Fruit fly (Drosophila melanogaster) whole organism, embryonic: ENCODE data around the gene Arpc3A.
A peak's percentile ranks its signal among the peaks of the same experiment; 100 is the strongest.

Experiments
- CG1233 ChIP-seq: fragments of 200-800 bp; sonication (Bioruptor generic); optimal IDR thresholded peaks from 4 replicates; lab custom pipeline; 2018; ENCODE audit warnings: missing biosample characterization, mild to moderate bottlenecking, missing genetic modification characterization
- CG14441 ChIP-seq: fragments of 200-800 bp; sonication (Bioruptor generic); IDR thresholded peaks from 2 replicates; pipeline ENCODE4 v1.3.6; 2022; ENCODE audit warnings: missing biosample characterization, missing genetic modification characterization
- CG15011 ChIP-seq: fragments of 200-800 bp; sonication (Bioruptor generic); optimal IDR thresholded peaks from 3 replicates; lab custom pipeline; 2018; ENCODE audit warnings: missing biosample characterization, mild to moderate bottlenecking, missing genetic modification characterization
- CG16813 ChIP-seq: fragments of 200-800 bp; sonication (Bioruptor generic); IDR thresholded peaks from 3 replicates; pipeline ENCODE4 v1.3.6; 2022; ENCODE audit warnings: missing biosample characterization, missing genetic modification characterization; ENCODE audit not compliant: partially characterized antibody
- CG18764 ChIP-seq: fragments of 200-800 bp; sonication (Bioruptor generic); optimal IDR thresholded peaks from 3 replicates; lab custom pipeline; 2016; ENCODE audit warnings: missing biosample characterization, missing genetic modification characterization
- CG2202 ChIP-seq: fragments of 200-800 bp; sonication (Bioruptor generic); optimal IDR thresholded peaks from 2 replicates; lab custom pipeline; 2018; ENCODE audit warnings: missing biosample characterization, mild to moderate bottlenecking, missing genetic modification characterization
- CG2889 ChIP-seq: fragments of 200-800 bp; sonication (Bioruptor generic); IDR thresholded peaks from 3 replicates; pipeline ENCODE4 v1.3.6; 2022; ENCODE audit warnings: missing biosample characterization, missing genetic modification characterization
- CG30403 ChIP-seq: fragments of 200-800 bp; sonication (Bioruptor generic); optimal IDR thresholded peaks from 3 replicates; lab custom pipeline; 2016; ENCODE audit warnings: missing biosample characterization, missing genetic modification characterization
- CG32772 ChIP-seq: fragments of 200-800 bp; sonication (Bioruptor generic); IDR thresholded peaks from 2 replicates; pipeline ENCODE4 v1.3.6; 2022; ENCODE audit warnings: missing biosample characterization, missing genetic modification characterization
- CG4404 ChIP-seq: fragments of 200-800 bp; sonication (Bioruptor generic); IDR thresholded peaks from 2 replicates; pipeline ENCODE4 v1.3.6; 2022; ENCODE audit warnings: missing biosample characterization, missing genetic modification characterization
- CG4707 ChIP-seq: fragments of 200-800 bp; sonication (Bioruptor generic); optimal IDR thresholded peaks from 2 replicates; lab custom pipeline; 2018; ENCODE audit warnings: missing biosample characterization, mild to moderate bottlenecking, missing genetic modification characterization, moderate library complexity
- CG6175 ChIP-seq: fragments of 200-800 bp; sonication (Bioruptor generic); IDR thresholded peaks from 3 replicates; pipeline ENCODE4 v1.3.6; 2022; ENCODE audit warnings: missing biosample characterization, missing genetic modification characterization
- CG7839 ChIP-seq: fragments of 200-800 bp; sonication (Bioruptor generic); optimal IDR thresholded peaks from 3 replicates; lab custom pipeline; 2018; ENCODE audit warnings: missing biosample characterization, mild to moderate bottlenecking, missing genetic modification characterization, moderate library complexity
- CG7963 ChIP-seq: fragments of 200-800 bp; sonication (Bioruptor generic); IDR thresholded peaks from 3 replicates; pipeline ENCODE4 v1.3.6; 2022; ENCODE audit warnings: missing biosample characterization, missing genetic modification characterization; ENCODE audit not compliant: partially characterized antibody
- Doc3 ChIP-seq: fragments of 200-800 bp; sonication (Bioruptor generic); IDR thresholded peaks from 3 replicates; pipeline ENCODE4 v1.3.6; 2022; ENCODE audit warnings: missing biosample characterization, missing genetic modification characterization; ENCODE audit not compliant: partially characterized antibody
- Dp ChIP-seq: fragments of 200-800 bp; sonication (Bioruptor generic); optimal IDR thresholded peaks from 2 replicates; lab custom pipeline; 2018; ENCODE audit warnings: missing biosample characterization, mild to moderate bottlenecking, missing genetic modification characterization, moderate library complexity
- Dref ChIP-seq: fragments of 200-800 bp; sonication (Bioruptor generic); IDR thresholded peaks from 2 replicates; pipeline ENCODE4 v1.3.6; 2022; ENCODE audit warnings: missing biosample characterization, missing genetic modification characterization
- Drgx ChIP-seq: fragments of 200-800 bp; sonication (Bioruptor generic); IDR thresholded peaks from 2 replicates; pipeline ENCODE4 v1.3.6; 2022; ENCODE audit warnings: missing biosample characterization, missing genetic modification characterization
- HHEX ChIP-seq: fragments of 200-800 bp; sonication (Bioruptor generic); optimal IDR thresholded peaks from 3 replicates; lab custom pipeline; 2017; ENCODE audit warnings: missing biosample characterization, mild to moderate bottlenecking, missing genetic modification characterization, missing genetic modification reagents
- HLH3B ChIP-seq: fragments of 200-800 bp; sonication (Bioruptor generic); IDR thresholded peaks from 2 replicates; pipeline ENCODE4 v1.3.6; 2022; ENCODE audit warnings: missing biosample characterization, missing genetic modification characterization
- Meics ChIP-seq: fragments of 200-800 bp; sonication (Bioruptor generic); optimal IDR thresholded peaks from 2 replicates; lab custom pipeline; 2017; ENCODE audit warnings: missing biosample characterization, mild to moderate bottlenecking, missing genetic modification characterization
- Sin3A ChIP-seq: fragments of >200 bp; optimal IDR thresholded peaks from 2 replicates; lab custom pipeline; 2018
- Six4 ChIP-seq: fragments of 200-800 bp; sonication (Bioruptor generic); optimal IDR thresholded peaks from 2 replicates; lab custom pipeline; 2016; ENCODE audit warnings: missing biosample characterization, missing genetic modification characterization
- Sry-δ ChIP-seq: fragments of 200-800 bp; sonication (Bioruptor generic); optimal IDR thresholded peaks from 2 replicates; lab custom pipeline; 2016; ENCODE audit warnings: missing biosample characterization, missing genetic modification characterization
- Stat92E ChIP-seq, 3 experiments: fragments of >200 bp in 2 of 3; fragments of 200-800 bp in 1 of 3; sonication (Bioruptor generic) in 1 of 3; optimal IDR thresholded peaks; 2 replicates each; lab custom pipeline; 2017 to 2019; ENCODE audit warnings: missing biosample characterization in 3 of 3, missing genetic modification characterization in 3 of 3, mild to moderate bottlenecking in 1 of 3, moderate library complexity in 1 of 3
- ato ChIP-seq: fragments of 200-800 bp; sonication (Bioruptor generic); IDR thresholded peaks from 2 replicates; pipeline ENCODE4 v1.3.6; 2022; ENCODE audit warnings: missing biosample characterization, missing genetic modification characterization; ENCODE audit not compliant: partially characterized antibody
- bigmax ChIP-seq: fragments of 200-800 bp; sonication (Bioruptor generic); optimal IDR thresholded peaks from 2 replicates; lab custom pipeline; 2018; ENCODE audit warnings: missing biosample characterization, mild to moderate bottlenecking, missing genetic modification characterization
- cwo ChIP-seq: fragments of 200-800 bp; sonication (Bioruptor generic); optimal IDR thresholded peaks from 3 replicates; lab custom pipeline; 2017; ENCODE audit warnings: missing biosample characterization, missing genetic modification characterization, mild to moderate bottlenecking, moderate library complexity, missing genetic modification reagents
- fd102C ChIP-seq: fragments of 200-800 bp; sonication (Bioruptor generic); optimal IDR thresholded peaks from 2 replicates; lab custom pipeline; 2018; ENCODE audit warnings: missing biosample characterization, mild to moderate bottlenecking, missing genetic modification characterization, moderate library complexity
- fd64A ChIP-seq: fragments of 200-800 bp; sonication (Bioruptor generic); optimal IDR thresholded peaks from 3 replicates; lab custom pipeline; 2018; ENCODE audit warnings: missing biosample characterization, mild to moderate bottlenecking, missing genetic modification characterization
- knrl ChIP-seq: fragments of 200-800 bp; sonication (Bioruptor generic); IDR thresholded peaks from 3 replicates; pipeline ENCODE4 v1.3.6; 2022; ENCODE audit warnings: missing biosample characterization, missing genetic modification characterization; ENCODE audit not compliant: partially characterized antibody
- mld ChIP-seq: fragments of 200-800 bp; sonication (Bioruptor generic); IDR thresholded peaks from 3 replicates; pipeline ENCODE4 v1.3.6; 2022; ENCODE audit warnings: missing biosample characterization, missing genetic modification characterization; ENCODE audit not compliant: partially characterized antibody
- nmo ChIP-seq: fragments of 200-800 bp; sonication (Bioruptor generic); optimal IDR thresholded peaks from 2 replicates; lab custom pipeline; 2018; ENCODE audit warnings: missing biosample characterization, mild to moderate bottlenecking, missing genetic modification characterization, moderate library complexity
- sqz ChIP-seq: fragments of 200-800 bp; sonication (Bioruptor generic); optimal IDR thresholded peaks from 3 replicates; lab custom pipeline; 2018; ENCODE audit warnings: missing biosample characterization, mild to moderate bottlenecking, missing genetic modification characterization
- tgo ChIP-seq: fragments of 200-800 bp; sonication (Bioruptor generic); IDR thresholded peaks from 3 replicates; pipeline ENCODE4 v1.3.6; 2022; ENCODE audit warnings: missing biosample characterization, missing genetic modification characterization
- tio ChIP-seq: fragments of 200-800 bp; sonication (Bioruptor generic); optimal IDR thresholded peaks from 2 replicates; lab custom pipeline; 2017; ENCODE audit warnings: missing biosample characterization, missing genetic modification characterization, inconsistent platforms
- tna ChIP-seq: fragments of 200-800 bp; sonication (Bioruptor generic); IDR thresholded peaks from 2 replicates; pipeline ENCODE4 v1.3.6; 2022; ENCODE audit warnings: missing biosample characterization, missing genetic modification characterization; ENCODE audit not compliant: partially characterized antibody
- unc-4 ChIP-seq: fragments of 200-800 bp; sonication (Bioruptor generic); IDR thresholded peaks from 2 replicates; pipeline ENCODE4 v1.3.6; 2022; ENCODE audit warnings: missing biosample characterization, missing genetic modification characterization; ENCODE audit not compliant: partially characterized antibody
- vvl ChIP-seq: fragments of 200-800 bp; sonication (Bioruptor generic); IDR thresholded peaks from 2 replicates; pipeline ENCODE4 v1.3.6; 2022; ENCODE audit warnings: missing biosample characterization, missing genetic modification characterization
- wdn ChIP-seq: fragments of 200-800 bp; sonication (Bioruptor generic); IDR thresholded peaks from 2 replicates; pipeline ENCODE4 v1.3.6; 2022; ENCODE audit warnings: missing biosample characterization, missing genetic modification characterization

The Arpc3A gene

DNA sequence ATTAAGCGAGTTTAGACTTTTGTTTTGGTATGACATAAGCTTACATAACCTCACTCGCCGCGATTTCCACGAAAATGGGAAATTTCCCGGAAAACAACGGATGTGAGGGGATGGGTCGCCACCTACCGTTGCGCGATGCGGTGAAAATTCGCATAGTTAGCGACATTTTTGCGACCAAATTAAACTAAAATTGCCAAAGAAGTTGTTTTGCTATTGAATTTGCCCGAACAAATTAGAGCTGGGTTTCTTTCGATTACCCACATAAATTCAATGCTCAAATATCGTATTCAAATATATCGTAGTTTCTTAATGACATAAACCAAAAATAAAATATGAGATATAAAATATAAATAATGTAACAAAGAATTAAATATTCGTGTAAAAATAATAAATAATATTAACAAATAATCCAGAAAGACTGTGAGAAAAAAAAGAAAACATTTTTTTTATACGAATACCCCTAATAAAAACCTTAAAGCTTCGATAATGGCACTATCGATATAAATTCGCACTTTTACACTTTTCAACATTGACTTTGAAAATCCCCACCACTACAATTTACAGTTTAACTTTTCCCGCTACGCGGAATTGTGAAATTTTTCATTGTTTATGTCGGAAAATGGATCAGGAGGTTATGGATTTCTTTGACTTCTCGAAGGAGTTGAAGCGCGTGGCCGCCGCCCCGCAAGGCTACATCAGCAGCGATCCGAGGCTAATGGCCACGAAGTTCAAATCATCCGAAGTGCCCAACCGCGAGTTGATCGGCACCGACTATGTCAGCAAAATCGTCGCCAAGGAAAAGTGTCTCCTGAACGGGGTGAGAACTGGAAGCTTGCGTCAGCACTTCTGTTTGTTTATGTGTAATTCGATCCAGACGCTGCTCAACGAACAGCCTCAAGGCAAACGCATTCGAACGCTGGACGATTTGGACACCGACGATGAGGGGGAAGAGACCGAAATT, 2.7 kb downstream of the Arpc3A start, which contains the start of the genes ND-23 and spn-E (continued):
- TF ChIP-seq CG4707 (GFP tag; lab: Kevin White, UChicago) = no peak
- TF ChIP-seq tio (GFP tag; lab: Kevin White, UChicago) = no peak
- peak; percentile 70 for TF ChIP-seq CG7839
- TF ChIP-seq Doc3 = peak; percentile 76
- no peak for TF ChIP-seq fd102C
- no peak for TF ChIP-seq ato (GFP tag; lab: Robert Waterston, UW)
- no peak for TF ChIP-seq CG15011
- no peak for TF ChIP-seq fd64A (GFP tag; lab: Kevin White, UChicago)
- no peak for TF ChIP-seq Six4 (GFP tag; lab: Kevin White, UChicago)
- peak; percentile 57 for TF ChIP-seq vvl (GFP tag; lab: Robert Waterston, UW)
- TF ChIP-seq CG32772 = 0 out of 2 replicates have a peak, but pooled peaks have one; percentile 28
- TF ChIP-seq CG7963 (GFP tag; lab: Robert Waterston, UW) = 0 out of 3 replicates have a peak, but pooled peaks have one; percentile 7
- peak; percentile 77 for TF ChIP-seq CG16813 (GFP tag; lab: Robert Waterston, UW)
- no peak for TF ChIP-seq CG2889
- TF ChIP-seq Dp (GFP tag; lab: Kevin White, UChicago) = peak; percentile 80
- peak; percentile 86 for TF ChIP-seq knrl (GFP tag; lab: Robert Waterston, UW)
- TF ChIP-seq HHEX (GFP tag; lab: Kevin White, UChicago) = no peak
- peak; percentile 96 for TF ChIP-seq bigmax (GFP tag; lab: Kevin White, UChicago)
- TF ChIP-seq unc-4 (GFP tag; lab: Robert Waterston, UW) = peak; percentile 86
- TF ChIP-seq Dref = peak; percentile 68
- TF ChIP-seq Stat92E (GFP tag; optimal IDR thresholded peaks at IDR 0.05; lab: Kevin White, UChicago) = no peak
- TF ChIP-seq tgo (GFP tag; lab: Robert Waterston, UW) = peak; percentile 66
- TF ChIP-seq HLH3B (GFP tag; lab: Robert Waterston, UW) = 0 out of 2 replicates have a peak, but pooled peaks have one; percentile 16
- TF ChIP-seq Sin3A (lab: Kevin White, UChicago) = no peak
- TF ChIP-seq CG18764 (GFP tag; lab: Kevin White, UChicago) = peak; percentile 1
- peak; percentile 64 for TF ChIP-seq CG30403 (GFP tag; lab: Kevin White, UChicago)
- peak; percentile 81 for TF ChIP-seq nmo
- TF ChIP-seq mld = peak; percentile 60; the same call in 1 of the 3 replicates
- no peak for TF ChIP-seq tna
- peak; percentile 43; the same call in 1 of the 2 replicates for TF ChIP-seq wdn (GFP tag; lab: Robert Waterston, UW)
- no peak for TF ChIP-seq CG2202
- TF ChIP-seq cwo (GFP tag; lab: Kevin White, UChicago) = no peak
- no peak for TF ChIP-seq CG14441
- TF ChIP-seq CG6175 (GFP tag; lab: Robert Waterston, UW) = no peak
- TF ChIP-seq CG1233 (GFP tag; lab: Kevin White, UChicago) = no peak
- 0 out of 2 replicates have a peak, but pooled peaks have one; percentile 23 for TF ChIP-seq Drgx (GFP tag; lab: Robert Waterston, UW)
- TF ChIP-seq Meics (GFP tag; lab: Kevin White, UChicago) = peak; percentile 43
- peak; percentile 82 for TF ChIP-seq Sry-δ (GFP tag; lab: Kevin White, UChicago)
- no peak for TF ChIP-seq sqz (GFP tag; lab: Kevin White, UChicago)
- no peak for TF ChIP-seq CG4404 (GFP tag; lab: Robert Waterston, UW)
